Worm (Caenorhabditis elegans): Measurements from ENCODE around the gene R12B2.8.
A peak's percentile ranks its signal among the peaks of the same experiment; 100 is the strongest.

R12B2.8 gene

ce11 chrIII:5863774-5864173 is 40.1 kb downstream of the R12B2.8 start, which contains the start of gene dnpp-1:
dnpp-1 (minus strand) TSS chrIII:5863803.
- TF ChIP-seq F37B4.10 (GFP tag; IDR thresholded peaks at IDR 0.05) (no peak), madf-6 (GFP tag; IDR thresholded peaks at IDR 0.05) (peak; percentile 82), madf-8 (GFP tag; conservative IDR thresholded peaks at IDR 0.05) (peak; percentile 53), Y56A3A.18 (GFP tag; IDR thresholded peaks at IDR 0.05) (no peak), C17E4.6 (GFP tag; IDR thresholded peaks at IDR 0.05) (no peak), dox-1 (GFP tag; IDR thresholded peaks at IDR 0.05) (0 out of 2 replicates have a peak, but pooled peaks have one; percentile 22), attf-3 (GFP tag; conservative IDR thresholded peaks at IDR 0.05) (no peak), tbp1 (GFP tag; optimal IDR thresholded peaks at IDR 0.05) (peak; percentile 12), B0019.2 (GFP tag; conservative IDR thresholded peaks at IDR 0.05) (no peak), F33H1.4 (GFP tag; IDR thresholded peaks at IDR 0.05) (peak; percentile 87), nhr-120 (GFP tag; IDR thresholded peaks at IDR 0.05) (no peak), nhr-80 (tag; optimal IDR thresholded peaks at IDR 0.05) (peak; percentile 69), lsl-1 (GFP tag; optimal IDR thresholded peaks at IDR 0.05) (peak; percentile 92), xnd-1 (tag; optimal IDR thresholded peaks at IDR 0.05) (peak; percentile 68), chd-7 (tag; optimal IDR thresholded peaks at IDR 0.05) (no peak), him-1 (tag; optimal IDR thresholded peaks at IDR 0.05) (peak; percentile 41), ceh-91 (GFP tag; IDR thresholded peaks at IDR 0.05) (peak; percentile 57; the same call in 1 of the 2 replicates)

ce11 chrIII:5864270-5864669 is 40.6 kb downstream of the R12B2.8 start, which contains the start of gene rabn-5:
rabn-5 (plus strand) TSS chrIII:5864553.
- TF ChIP-seq cebp-1 (GFP tag; IDR thresholded peaks at IDR 0.05) (no peak), cebp-1 (tag; optimal IDR thresholded peaks at IDR 0.05) (peak; percentile 7), lin-26 (GFP tag; IDR thresholded peaks at IDR 0.05) (no peak)

DNA sequence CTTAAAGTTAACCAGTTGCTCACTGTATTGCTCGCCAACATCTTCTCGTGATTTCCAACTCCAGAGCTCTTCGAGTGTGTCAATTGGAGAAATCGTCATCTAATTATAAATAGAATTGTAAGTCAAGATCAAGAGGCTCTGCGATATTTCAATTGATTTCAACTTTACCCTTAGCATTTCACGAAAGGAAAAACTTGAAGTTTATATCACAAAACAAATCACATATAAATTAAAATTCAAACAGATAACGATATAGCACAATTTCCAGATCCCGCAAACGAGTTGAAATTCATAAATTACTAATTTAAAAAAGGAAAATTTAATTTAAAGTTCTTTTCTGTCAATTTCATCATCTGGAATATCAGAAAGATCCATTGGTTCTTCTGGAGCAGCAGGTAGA is 44.7 kb downstream of the R12B2.8 start, which contains the start of gene eng-1:
eng-1 (minus strand) TSS at position 101 of the 400 bp plus-strand sequence.
- TF ChIP-seq sea-2 (GFP tag; IDR thresholded peaks at IDR 0.05) = no peak
- no peak for TF ChIP-seq bed-1 (GFP tag; IDR thresholded peaks at IDR 0.05)
- TF ChIP-seq mcd-1 (GFP tag; IDR thresholded peaks at IDR 0.05) = no peak
- no peak for TF ChIP-seq F57A8.1 (GFP tag; optimal IDR thresholded peaks at IDR 0.05)
- TF ChIP-seq snpc-4 (GFP tag; optimal IDR thresholded peaks at IDR 0.05) = no peak
- TF ChIP-seq snpc-4 (tag; optimal IDR thresholded peaks at IDR 0.05) = no peak
- TF ChIP-seq Y56A3A.18 (GFP tag; IDR thresholded peaks at IDR 0.05) = no peak
- no peak for TF ChIP-seq F23B12.7 (tag; optimal IDR thresholded peaks at IDR 0.05; ENCODE audit: insufficient read depth)
- TF ChIP-seq ztf-28 (GFP tag; IDR thresholded peaks at IDR 0.05) = no peak
- TF ChIP-seq T07F8.4 (tag; optimal IDR thresholded peaks at IDR 0.05) = no peak
- TF ChIP-seq xnd-1 (tag; optimal IDR thresholded peaks at IDR 0.05) = no peak
- TF ChIP-seq rpc-1 (optimal IDR thresholded peaks at IDR 0.05) = no peak
- no peak for TF ChIP-seq rpc-1 (tag; optimal IDR thresholded peaks at IDR 0.05)
- TF ChIP-seq egl-44 (GFP tag; IDR thresholded peaks at IDR 0.05) = no peak
- TF ChIP-seq ama-1 (optimal IDR thresholded peaks at IDR 0.05) = no peak
- no peak for TF ChIP-seq ama-1 (GFP tag; optimal IDR thresholded peaks at IDR 0.05)
- TF ChIP-seq nfya-2 (GFP tag; IDR thresholded peaks at IDR 0.05) = no peak
- TF ChIP-seq nhr-80 (tag; optimal IDR thresholded peaks at IDR 0.05) = no peak

DNA sequence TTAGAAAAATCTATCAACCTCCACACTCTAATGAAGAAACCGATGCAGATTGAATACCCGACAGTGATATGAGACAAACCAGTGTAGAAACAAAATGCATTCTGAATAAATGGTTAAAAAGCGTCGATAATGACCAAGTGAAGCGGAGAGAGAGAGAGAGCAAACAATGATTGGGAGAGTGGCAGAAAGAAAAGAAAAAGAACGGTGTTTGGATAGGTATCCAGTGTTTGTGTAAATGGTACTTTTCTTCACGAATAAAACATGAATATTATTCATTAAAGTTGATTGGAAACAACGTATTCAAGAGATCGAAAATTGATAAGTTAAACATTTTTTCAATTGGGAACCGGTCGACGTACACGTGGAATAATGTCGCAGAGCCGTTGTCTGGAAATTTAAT is 45.7 kb downstream of the R12B2.8 start, which contains the start of gene F01F1.15:
F01F1.15 (minus strand) TSS at position 101 of the 400 bp plus-strand sequence.
- TF ChIP-seq F52B5.7 (tag; optimal IDR thresholded peaks at IDR 0.05) = no peak
- no peak for TF ChIP-seq F22D6.2 (tag; optimal IDR thresholded peaks at IDR 0.05)
- TF ChIP-seq nhr-90 (tag; optimal IDR thresholded peaks at IDR 0.05) = no peak
- no peak for TF ChIP-seq pha-4 (tag; optimal IDR thresholded peaks at IDR 0.05)
- TF ChIP-seq attf-5 (GFP tag; optimal IDR thresholded peaks at IDR 0.05) = no peak
- TF ChIP-seq nhr-120 (GFP tag; IDR thresholded peaks at IDR 0.05) = no peak
- TF ChIP-seq ZK185.1 (tag; optimal IDR thresholded peaks at IDR 0.05; ENCODE audit: poor library complexity, severe bottlenecking) = no peak
- no peak for TF ChIP-seq cebp-1 (GFP tag; IDR thresholded peaks at IDR 0.05)
- TF ChIP-seq cebp-1 (tag; optimal IDR thresholded peaks at IDR 0.05) = no peak
- TF ChIP-seq nfya-1 (tag; optimal IDR thresholded peaks at IDR 0.05; ENCODE audit: borderline replicate concordance, insufficient read depth) = no peak
- TF ChIP-seq cebp-2 (GFP tag; IDR thresholded peaks at IDR 0.05) = no peak
- TF ChIP-seq nfyb-1 (GFP tag; IDR thresholded peaks at IDR 0.05) = no peak
- TF ChIP-seq ztf-22 (GFP tag; optimal IDR thresholded peaks at IDR 0.05) = no peak
- no peak for TF ChIP-seq tlf-1 (GFP tag; optimal IDR thresholded peaks at IDR 0.05)
- TF ChIP-seq xnd-1 (tag; optimal IDR thresholded peaks at IDR 0.05) = no peak
- no peak for TF ChIP-seq madf-10 (tag; optimal IDR thresholded peaks at IDR 0.05)

All from whole organism, young adult.